Fruit fly (Drosophila melanogaster) whole organism, embryonic: Measurements from ENCODE around the gene CG42390.
A peak's percentile ranks its signal among the peaks of the same experiment; 100 is the strongest.

Experiments
- Ada2b ChIP-seq: fragments of 200-800 bp; sonication (Bioruptor generic); IDR thresholded peaks from 2 replicates; pipeline ENCODE4 v1.3.6; 2022; ENCODE audit warnings: missing biosample characterization, missing genetic modification characterization
- B-H1 ChIP-seq: fragments of 200-800 bp; sonication (Bioruptor generic); IDR thresholded peaks from 3 replicates; pipeline ENCODE4 v1.3.6; 2022; ENCODE audit warnings: missing biosample characterization, missing genetic modification characterization
- CG10209 ChIP-seq: fragments of 200-800 bp; sonication (Bioruptor generic); optimal IDR thresholded peaks from 3 replicates; lab custom pipeline; 2017; ENCODE audit warnings: missing biosample characterization, mild to moderate bottlenecking, missing genetic modification characterization, missing genetic modification reagents
- CG10321 ChIP-seq: fragments of 200-800 bp; sonication (Bioruptor generic); IDR thresholded peaks from 2 replicates; pipeline ENCODE4 v1.3.6; 2022; ENCODE audit warnings: missing biosample characterization, missing genetic modification characterization
- CG10366 ChIP-seq: fragments of 200-800 bp; sonication (Bioruptor generic); IDR thresholded peaks from 2 replicates; pipeline ENCODE4 v1.3.6; 2022; ENCODE audit warnings: missing biosample characterization, missing genetic modification characterization
- CG10462 ChIP-seq: fragments of 200-800 bp; sonication (Bioruptor generic); optimal IDR thresholded peaks from 2 replicates; lab custom pipeline; 2016; ENCODE audit warnings: missing biosample characterization, missing genetic modification characterization
- CG13287 ChIP-seq: fragments of 200-800 bp; sonication (Bioruptor generic); IDR thresholded peaks from 2 replicates; pipeline ENCODE4 v1.3.6; 2022; ENCODE audit warnings: missing biosample characterization, missing genetic modification characterization; ENCODE audit not compliant: partially characterized antibody
- CG14965 ChIP-seq: fragments of 200-800 bp; sonication (Bioruptor generic); optimal IDR thresholded peaks from 2 replicates; lab custom pipeline; 2016; ENCODE audit warnings: missing biosample characterization, missing genetic modification characterization, borderline replicate concordance
- CG15073 ChIP-seq: fragments of 200-800 bp; sonication (Bioruptor generic); optimal IDR thresholded peaks from 2 replicates; lab custom pipeline; 2016; ENCODE audit warnings: missing biosample characterization, missing genetic modification characterization
- CG15514 ChIP-seq: fragments of 200-800 bp; sonication (Bioruptor generic); optimal IDR thresholded peaks from 3 replicates; lab custom pipeline; 2017; ENCODE audit warnings: missing biosample characterization, missing genetic modification characterization, mild to moderate bottlenecking, moderate library complexity, missing genetic modification reagents
- CG17328 ChIP-seq: fragments of 200-800 bp; sonication (Bioruptor generic); IDR thresholded peaks from 2 replicates; pipeline ENCODE4 v1.3.6; 2022; ENCODE audit warnings: missing biosample characterization, missing genetic modification characterization
- CG17568 ChIP-seq: fragments of 200-800 bp; sonication (Bioruptor generic); optimal IDR thresholded peaks from 2 replicates; lab custom pipeline; 2018; ENCODE audit warnings: missing biosample characterization, mild to moderate bottlenecking, missing genetic modification characterization, moderate library complexity
- CG18599 ChIP-seq: fragments of 200-800 bp; sonication (Bioruptor generic); optimal IDR thresholded peaks from 3 replicates; lab custom pipeline; 2017; ENCODE audit warnings: missing biosample characterization, missing genetic modification characterization, mild to moderate bottlenecking, moderate library complexity, missing genetic modification reagents
- CG2120 ChIP-seq: fragments of 200-800 bp; sonication (Bioruptor generic); optimal IDR thresholded peaks from 3 replicates; lab custom pipeline; 2016; ENCODE audit warnings: missing biosample characterization, missing genetic modification characterization
- CG2678 ChIP-seq: fragments of 200-800 bp; sonication (Bioruptor generic); optimal IDR thresholded peaks from 3 replicates; lab custom pipeline; 2019; ENCODE audit warnings: missing biosample characterization, mild to moderate bottlenecking, missing genetic modification characterization, moderate library complexity
- CG2712 ChIP-seq: fragments of 200-800 bp; optimal IDR thresholded peaks from 3 replicates; lab custom pipeline; 2019; ENCODE audit warnings: missing biosample characterization, mild to moderate bottlenecking, missing genetic modification characterization, moderate library complexity
- CG2875 ChIP-seq: fragments of 200-800 bp; sonication (Bioruptor generic); optimal IDR thresholded peaks from 2 replicates; lab custom pipeline; 2017; ENCODE audit warnings: missing biosample characterization, mild to moderate bottlenecking, missing genetic modification characterization, missing genetic modification reagents
- CG32772 ChIP-seq: fragments of 200-800 bp; sonication (Bioruptor generic); IDR thresholded peaks from 2 replicates; pipeline ENCODE4 v1.3.6; 2022; ENCODE audit warnings: missing biosample characterization, missing genetic modification characterization
- CG3407 ChIP-seq: fragments of 200-800 bp; sonication (Bioruptor generic); optimal IDR thresholded peaks from 2 replicates; lab custom pipeline; 2018; ENCODE audit warnings: missing biosample characterization, mild to moderate bottlenecking, missing genetic modification characterization
- CG34376 ChIP-seq: fragments of 200-800 bp; sonication (Bioruptor generic); optimal IDR thresholded peaks from 2 replicates; lab custom pipeline; 2018; ENCODE audit warnings: missing biosample characterization, mild to moderate bottlenecking, missing genetic modification characterization
- CG3847 ChIP-seq: fragments of 200-800 bp; sonication (Bioruptor generic); IDR thresholded peaks from 2 replicates; pipeline ENCODE4 v1.3.6; 2022; ENCODE audit warnings: missing biosample characterization, missing genetic modification characterization
- CG4282 ChIP-seq: fragments of 200-800 bp; sonication (Bioruptor generic); optimal IDR thresholded peaks from 2 replicates; lab custom pipeline; 2016; ENCODE audit warnings: missing biosample characterization, missing genetic modification characterization
- CG6689 ChIP-seq: fragments of 200-800 bp; sonication (Bioruptor generic); IDR thresholded peaks from 2 replicates; pipeline ENCODE4 v1.3.6; 2022; ENCODE audit warnings: missing biosample characterization, missing genetic modification characterization
- CG6854 ChIP-seq: fragments of 200-800 bp; sonication (Bioruptor generic); optimal IDR thresholded peaks from 3 replicates; lab custom pipeline; 2017; ENCODE audit warnings: missing biosample characterization, mild to moderate bottlenecking, missing genetic modification characterization
- CG7271 ChIP-seq: fragments of 200-800 bp; sonication (Bioruptor generic); optimal IDR thresholded peaks from 2 replicates; lab custom pipeline; 2018; ENCODE audit warnings: missing biosample characterization, mild to moderate bottlenecking, missing genetic modification characterization, moderate library complexity
- CG7963 ChIP-seq: fragments of 200-800 bp; sonication (Bioruptor generic); IDR thresholded peaks from 3 replicates; pipeline ENCODE4 v1.3.6; 2022; ENCODE audit warnings: missing biosample characterization, missing genetic modification characterization; ENCODE audit not compliant: partially characterized antibody
- Ets97D ChIP-seq: fragments of 200-800 bp; sonication (Bioruptor generic); optimal IDR thresholded peaks from 3 replicates; lab custom pipeline; 2016; ENCODE audit warnings: missing biosample characterization, missing genetic modification characterization
- H2.0 ChIP-seq: fragments of 200-800 bp; sonication (Bioruptor generic); IDR thresholded peaks from 2 replicates; pipeline ENCODE4 v1.3.6; 2022; ENCODE audit warnings: missing biosample characterization, missing genetic modification characterization
- HLH3B ChIP-seq: fragments of 200-800 bp; sonication (Bioruptor generic); IDR thresholded peaks from 2 replicates; pipeline ENCODE4 v1.3.6; 2022; ENCODE audit warnings: missing biosample characterization, missing genetic modification characterization
- HmgZ ChIP-seq: fragments of 200-800 bp; sonication (Bioruptor generic); optimal IDR thresholded peaks from 2 replicates; lab custom pipeline; 2018; ENCODE audit warnings: missing biosample characterization, mild to moderate bottlenecking, missing genetic modification characterization
- bowl ChIP-seq: fragments of 200-800 bp; sonication (Bioruptor generic); IDR thresholded peaks from 2 replicates; pipeline ENCODE4 v1.3.6; 2022; ENCODE audit warnings: missing biosample characterization, missing genetic modification characterization
- chn ChIP-seq: fragments of 200-800 bp; sonication (Bioruptor generic); optimal IDR thresholded peaks from 2 replicates; lab custom pipeline; 2016; ENCODE audit warnings: missing biosample characterization, missing genetic modification characterization
- disco-r ChIP-seq: fragments of 200-800 bp; sonication (Bioruptor generic); optimal IDR thresholded peaks from 2 replicates; lab custom pipeline; 2016; ENCODE audit warnings: missing biosample characterization, missing genetic modification characterization
- dysf ChIP-seq: fragments of 200-800 bp; sonication (Bioruptor generic); IDR thresholded peaks from 3 replicates; pipeline ENCODE4 v1.3.6; 2022; ENCODE audit warnings: missing biosample characterization, missing genetic modification characterization
- eve ChIP-seq, 2 experiments: fragments of >200 bp; optimal IDR thresholded peaks; 2 replicates each; lab custom pipeline; 2017; ENCODE audit warnings: missing biosample characterization in 2 of 2, missing genetic modification characterization in 2 of 2
- fd96Cb ChIP-seq: fragments of 200-800 bp; sonication (Bioruptor generic); optimal IDR thresholded peaks from 2 replicates; lab custom pipeline; 2018; ENCODE audit warnings: missing biosample characterization, mild to moderate bottlenecking, missing genetic modification characterization, moderate library complexity
- gro ChIP-seq: fragments of 200-800 bp; sonication (Bioruptor generic); optimal IDR thresholded peaks from 2 replicates; lab custom pipeline; 2016; ENCODE audit warnings: missing biosample characterization, missing genetic modification characterization
- hth ChIP-seq: fragments of >200 bp; optimal IDR thresholded peaks from 2 replicates; lab custom pipeline; 2017; ENCODE audit warnings: inconsistent platforms
- inv ChIP-seq: fragments of 200-800 bp; sonication (Bioruptor generic); IDR thresholded peaks from 2 replicates; pipeline ENCODE4 v1.3.6; 2022; ENCODE audit warnings: missing biosample characterization, missing genetic modification characterization; ENCODE audit not compliant: partially characterized antibody
- jumu ChIP-seq: fragments of 200-800 bp; sonication (Bioruptor generic); optimal IDR thresholded peaks from 3 replicates; lab custom pipeline; 2016; ENCODE audit warnings: missing biosample characterization, missing genetic modification characterization
- kah ChIP-seq: fragments of 200-800 bp; sonication (Bioruptor generic); optimal IDR thresholded peaks from 2 replicates; lab custom pipeline; 2018; ENCODE audit warnings: missing biosample characterization, mild to moderate bottlenecking, missing genetic modification characterization
- ken ChIP-seq: fragments of 200-800 bp; sonication (Bioruptor generic); IDR thresholded peaks from 3 replicates; pipeline ENCODE4 v1.3.6; 2022; ENCODE audit warnings: missing biosample characterization, missing genetic modification characterization
- peb ChIP-seq: fragments of 200-800 bp; sonication (Bioruptor generic); IDR thresholded peaks from 2 replicates; pipeline ENCODE4 v1.3.6; 2022; ENCODE audit warnings: missing biosample characterization, missing genetic modification characterization
- psq ChIP-seq: fragments of 200-800 bp; sonication (Bioruptor generic); optimal IDR thresholded peaks from 2 replicates; lab custom pipeline; 2017; ENCODE audit warnings: missing biosample characterization, missing genetic modification characterization
- row ChIP-seq: fragments of 200-800 bp; sonication (Bioruptor generic); IDR thresholded peaks from 3 replicates; pipeline ENCODE4 v1.3.6; 2022; ENCODE audit warnings: missing biosample characterization, missing genetic modification characterization
- so ChIP-seq: fragments of 200-800 bp; sonication (Bioruptor generic); IDR thresholded peaks from 3 replicates; pipeline ENCODE4 v1.3.6; 2022; ENCODE audit warnings: missing biosample characterization, missing genetic modification characterization
- stwl ChIP-seq: fragments of 200-800 bp; sonication (Bioruptor generic); optimal IDR thresholded peaks from 3 replicates; lab custom pipeline; 2018; ENCODE audit warnings: missing biosample characterization, mild to moderate bottlenecking, missing genetic modification characterization, moderate library complexity
- trh ChIP-seq: fragments of 200-800 bp; sonication (Bioruptor generic); optimal IDR thresholded peaks from 2 replicates; lab custom pipeline; 2016; ENCODE audit warnings: missing biosample characterization, missing genetic modification characterization
- unpg ChIP-seq: fragments of 200-800 bp; sonication (Bioruptor generic); optimal IDR thresholded peaks from 3 replicates; lab custom pipeline; 2018; ENCODE audit warnings: missing biosample characterization, mild to moderate bottlenecking, missing genetic modification characterization, moderate library complexity
- vfl ChIP-seq: fragments of 200-800 bp; sonication (Bioruptor generic); optimal IDR thresholded peaks from 2 replicates; lab custom pipeline; 2016; ENCODE audit warnings: missing biosample characterization, missing genetic modification characterization
- vnd ChIP-seq: fragments of 200-800 bp; sonication (Bioruptor generic); IDR thresholded peaks from 3 replicates; pipeline ENCODE4 v1.3.6; 2022; ENCODE audit warnings: missing biosample characterization, missing genetic modification characterization; ENCODE audit not compliant: partially characterized antibody
- zf30C ChIP-seq: fragments of 200-800 bp; sonication (Bioruptor generic); optimal IDR thresholded peaks from 3 replicates; lab custom pipeline; 2018; ENCODE audit warnings: missing biosample characterization, mild to moderate bottlenecking, missing genetic modification characterization

CG42390 gene

dm6 chr3R:22150433-22150832 is 30.6 kb downstream of the CG42390 start (continued):
- TF ChIP-seq CG2678 (tag; lab: Kevin White, UChicago): no peak
- no peak for TF ChIP-seq CG7963
- TF ChIP-seq dysf (GFP tag; lab: Robert Waterston, UW): 0 out of 3 replicates have a peak, but pooled peaks have one; percentile 4
- no peak for TF ChIP-seq CG10321
- no peak for TF ChIP-seq CG15073 (GFP tag; lab: Kevin White, UChicago)
- no peak for TF ChIP-seq fd96Cb (tag; lab: Kevin White, UChicago)
- TF ChIP-seq CG17568: no peak
- 0 out of 3 replicates have a peak, but pooled peaks have one; percentile 44 for TF ChIP-seq ken (GFP tag; lab: Robert Waterston, UW)
- no peak for TF ChIP-seq psq
- no peak for TF ChIP-seq CG6689 (GFP tag; lab: Robert Waterston, UW)
- no peak for TF ChIP-seq inv (GFP tag; lab: Robert Waterston, UW)
- TF ChIP-seq unpg (GFP tag; lab: Kevin White, UChicago): no peak
- TF ChIP-seq kah (GFP tag; lab: Kevin White, UChicago): no peak
- TF ChIP-seq CG10462 (GFP tag; lab: Kevin White, UChicago): no peak
- no peak for TF ChIP-seq CG3407 (GFP tag; lab: Kevin White, UChicago)
- TF ChIP-seq HLH3B (GFP tag; lab: Robert Waterston, UW): 0 out of 2 replicates have a peak, but pooled peaks have one; percentile 6
- 0 out of 3 replicates have a peak, but pooled peaks have one; percentile 36 for TF ChIP-seq so (GFP tag; lab: Robert Waterston, UW)
- TF ChIP-seq vnd (GFP tag; lab: Robert Waterston, UW): no peak
- no peak for TF ChIP-seq CG6854
- no peak for TF ChIP-seq CG4282
- TF ChIP-seq CG7271 (tag; lab: Kevin White, UChicago): no peak
- no peak for TF ChIP-seq CG2712 (tag; lab: Kevin White, UChicago)
- TF ChIP-seq CG10366 (GFP tag; lab: Robert Waterston, UW): no peak
- no peak for TF ChIP-seq CG10209 (GFP tag; lab: Kevin White, UChicago)
- TF ChIP-seq Ada2b: no peak
- TF ChIP-seq jumu (GFP tag; lab: Kevin White, UChicago): no peak
- TF ChIP-seq disco-r: no peak
- no peak for TF ChIP-seq hth (lab: Kevin White, UChicago)
- TF ChIP-seq CG14965 (GFP tag; lab: Kevin White, UChicago): no peak
- no peak for TF ChIP-seq peb (GFP tag; lab: Robert Waterston, UW)
- TF ChIP-seq CG18599 (GFP tag; lab: Kevin White, UChicago): no peak
- TF ChIP-seq gro (GFP tag; lab: Kevin White, UChicago): no peak
- TF ChIP-seq vfl (GFP tag; lab: Kevin White, UChicago): no peak
- TF ChIP-seq H2.0 (GFP tag; lab: Robert Waterston, UW): 0 out of 2 replicates have a peak, but pooled peaks have one; percentile 8
- TF ChIP-seq trh (GFP tag; lab: Kevin White, UChicago): no peak
- TF ChIP-seq CG2875 (GFP tag; lab: Kevin White, UChicago): no peak
- no peak for TF ChIP-seq CG13287 (GFP tag; lab: Robert Waterston, UW)
- no peak for TF ChIP-seq chn (GFP tag; lab: Kevin White, UChicago)
- TF ChIP-seq eve (GFP tag; optimal IDR thresholded peaks at IDR 0.05; lab: Kevin White, UChicago): no peak
- no peak for TF ChIP-seq bowl (GFP tag; lab: Robert Waterston, UW)
- no peak for TF ChIP-seq CG34376 (GFP tag; lab: Kevin White, UChicago)
- TF ChIP-seq CG15514 (GFP tag; lab: Kevin White, UChicago): no peak
- no peak for TF ChIP-seq CG2120 (GFP tag; lab: Kevin White, UChicago)
- TF ChIP-seq zf30C (GFP tag; lab: Kevin White, UChicago): no peak
- TF ChIP-seq CG17328 (GFP tag; lab: Robert Waterston, UW): peak; percentile 33; the same call in 1 of the 2 replicates
- TF ChIP-seq HmgZ: no peak
- TF ChIP-seq Ets97D (GFP tag; lab: Kevin White, UChicago): no peak
- TF ChIP-seq row (GFP tag; lab: Robert Waterston, UW): no peak
- TF ChIP-seq B-H1 (GFP tag; lab: Robert Waterston, UW): no peak
- TF ChIP-seq CG32772 (GFP tag; lab: Robert Waterston, UW): 0 out of 2 replicates have a peak, but pooled peaks have one; percentile 37
- no peak for TF ChIP-seq CG3847 (GFP tag; lab: Robert Waterston, UW)
- TF ChIP-seq stwl (tag; lab: Kevin White, UChicago): no peak
